Worm (Caenorhabditis elegans): ENCODE measurements around the gene nas-10.

Gene nas-10

DNA sequence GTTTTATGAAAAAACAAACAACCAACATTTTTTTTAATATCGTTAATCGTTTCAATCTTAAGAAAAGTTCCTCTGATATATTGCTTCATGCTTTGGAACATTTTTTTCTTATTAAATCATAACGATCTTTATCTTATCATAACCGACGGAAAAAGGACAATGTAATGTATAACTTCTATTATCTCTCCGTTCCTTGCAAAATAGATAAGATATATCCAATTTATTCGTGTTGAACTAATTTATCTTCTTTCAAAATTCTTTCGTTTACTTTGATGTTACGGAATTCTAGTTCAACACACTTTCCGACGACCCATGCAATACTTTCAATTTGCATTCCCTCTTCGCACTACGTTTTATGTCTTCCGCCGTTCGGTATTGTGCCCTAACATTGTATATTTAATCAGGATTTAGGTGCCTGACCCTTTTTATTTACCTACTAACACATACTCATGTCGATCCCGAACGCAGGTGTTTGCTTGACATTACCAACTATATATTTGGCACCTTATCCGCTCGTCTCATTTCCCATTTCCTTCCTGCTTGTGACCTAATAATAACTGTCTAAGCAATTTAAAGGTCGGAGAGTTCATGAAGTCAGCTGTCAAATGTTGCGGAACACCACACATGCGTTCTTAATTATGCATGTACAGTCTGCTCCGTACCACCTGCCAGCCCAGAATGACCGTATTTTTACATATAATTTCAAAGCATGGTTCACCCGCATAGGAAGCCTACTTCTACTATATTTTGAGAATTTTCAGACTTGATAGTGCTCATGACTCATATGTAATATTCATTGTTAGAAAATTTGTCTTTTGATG is 28.3 kb upstream of the nas-10 start:
- TF ChIP-seq med-1 (GFP tag; optimal IDR thresholded peaks at IDR 0.05; ENCODE audit: insufficient read depth) (no peak), T22C8.4 (GFP tag; IDR thresholded peaks at IDR 0.05) (no peak), ztf-23 (GFP tag; IDR thresholded peaks at IDR 0.05) (no peak), cog-1 (tag; optimal IDR thresholded peaks at IDR 0.05) (no peak), flt-1 (GFP tag; IDR thresholded peaks at IDR 0.05) (no peak), tab-1 (GFP tag; IDR thresholded peaks at IDR 0.05) (no peak), ref-1 (GFP tag; conservative IDR thresholded peaks at IDR 0.05) (no peak), klf-2 (GFP tag; conservative IDR thresholded peaks at IDR 0.05) (no peak), ztf-29 (GFP tag; IDR thresholded peaks at IDR 0.05) (no peak)

DNA sequence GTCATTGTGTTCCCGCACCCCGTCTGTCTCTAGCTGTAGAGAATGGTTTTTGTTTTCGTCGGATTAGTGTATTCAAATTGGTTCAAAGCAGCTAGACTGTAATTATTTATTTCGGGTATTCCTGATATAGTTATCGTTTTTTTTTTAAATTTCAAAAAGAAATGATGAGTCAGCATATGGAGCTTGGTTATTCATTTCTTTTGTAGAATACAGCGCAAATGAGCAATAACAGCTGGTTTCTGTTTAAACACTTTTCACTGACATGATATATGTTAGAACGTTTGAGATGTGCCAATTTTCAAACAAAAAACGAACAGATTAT is 27.5 kb upstream of the nas-10 start:
- TF ChIP-seq cog-1 (tag; optimal IDR thresholded peaks at IDR 0.05) (no peak), klf-2 (GFP tag; conservative IDR thresholded peaks at IDR 0.05) (no peak), flt-1 (GFP tag; IDR thresholded peaks at IDR 0.05) (no peak), tab-1 (GFP tag; IDR thresholded peaks at IDR 0.05) (no peak), T22C8.4 (GFP tag; IDR thresholded peaks at IDR 0.05) (no peak), ztf-23 (GFP tag; IDR thresholded peaks at IDR 0.05) (no peak), med-1 (GFP tag; optimal IDR thresholded peaks at IDR 0.05; ENCODE audit: insufficient read depth) (no peak), ref-1 (GFP tag; conservative IDR thresholded peaks at IDR 0.05) (no peak), ztf-29 (GFP tag; IDR thresholded peaks at IDR 0.05) (no peak)

DNA sequence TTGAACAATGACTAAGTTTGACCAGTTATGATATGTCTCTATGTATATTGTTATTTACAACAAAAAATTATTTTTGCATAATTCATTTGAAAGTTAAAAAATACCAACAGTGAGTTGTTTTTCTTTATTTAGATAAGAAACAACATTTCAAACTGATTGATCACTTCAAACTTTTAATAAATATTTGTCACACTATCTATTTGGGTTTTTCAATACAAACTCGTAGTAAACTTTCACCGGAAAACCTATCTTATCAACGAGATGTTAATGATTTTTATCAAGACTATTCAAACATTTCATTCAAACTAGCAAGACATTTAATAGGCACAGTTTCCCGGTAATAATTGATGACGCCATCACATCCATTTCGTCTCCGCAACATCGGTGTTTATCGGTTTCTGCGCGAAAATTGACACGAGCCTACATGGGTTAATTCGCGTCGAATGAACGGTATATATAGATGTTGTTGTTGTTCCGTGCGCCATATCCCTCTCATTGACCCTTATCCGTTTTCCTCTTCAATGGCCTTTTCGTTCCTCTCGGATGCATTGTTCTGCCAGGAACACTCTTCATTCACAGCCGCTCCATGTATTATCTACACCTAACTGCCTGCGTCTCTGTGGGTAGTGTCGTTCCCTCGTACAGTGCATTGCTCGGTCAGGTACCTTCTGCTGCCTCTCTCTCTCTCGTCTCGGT is 27.0 kb upstream of the nas-10 start:
- no peak for TF ChIP-seq tab-1 (GFP tag; IDR thresholded peaks at IDR 0.05)
- TF ChIP-seq cog-1 (tag; optimal IDR thresholded peaks at IDR 0.05): peak; percentile 34
- no peak for TF ChIP-seq ztf-29 (GFP tag; IDR thresholded peaks at IDR 0.05)
- no peak for TF ChIP-seq ztf-23 (GFP tag; IDR thresholded peaks at IDR 0.05)
- TF ChIP-seq med-1 (GFP tag; optimal IDR thresholded peaks at IDR 0.05; ENCODE audit: insufficient read depth): no peak
- no peak for TF ChIP-seq T22C8.4 (GFP tag; IDR thresholded peaks at IDR 0.05)
- TF ChIP-seq flt-1 (GFP tag; IDR thresholded peaks at IDR 0.05): peak; percentile 68

DNA sequence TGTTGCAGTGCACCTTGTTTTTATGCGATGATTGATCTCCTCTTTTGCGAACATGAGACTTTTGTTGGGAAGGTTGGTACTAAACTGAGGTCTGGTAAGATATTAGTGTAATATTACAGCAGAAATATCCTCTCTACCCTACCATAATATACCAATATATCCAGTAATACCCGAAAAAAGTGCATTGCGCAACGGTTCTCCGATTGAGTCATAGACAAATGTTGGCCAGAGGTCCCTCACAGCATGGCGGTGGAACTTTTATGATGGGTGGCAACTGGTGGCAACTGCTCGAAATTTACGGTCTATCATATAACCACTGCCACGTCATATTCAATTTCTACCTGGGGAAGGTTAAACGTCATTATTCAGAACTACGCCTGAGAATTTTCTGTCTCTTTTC is 26.0 kb upstream of the nas-10 start:
- TF ChIP-seq ztf-29 (GFP tag; IDR thresholded peaks at IDR 0.05) (no peak), klf-2 (GFP tag; conservative IDR thresholded peaks at IDR 0.05) (no peak), ztf-23 (GFP tag; IDR thresholded peaks at IDR 0.05) (no peak), ref-1 (GFP tag; conservative IDR thresholded peaks at IDR 0.05) (no peak)

DNA sequence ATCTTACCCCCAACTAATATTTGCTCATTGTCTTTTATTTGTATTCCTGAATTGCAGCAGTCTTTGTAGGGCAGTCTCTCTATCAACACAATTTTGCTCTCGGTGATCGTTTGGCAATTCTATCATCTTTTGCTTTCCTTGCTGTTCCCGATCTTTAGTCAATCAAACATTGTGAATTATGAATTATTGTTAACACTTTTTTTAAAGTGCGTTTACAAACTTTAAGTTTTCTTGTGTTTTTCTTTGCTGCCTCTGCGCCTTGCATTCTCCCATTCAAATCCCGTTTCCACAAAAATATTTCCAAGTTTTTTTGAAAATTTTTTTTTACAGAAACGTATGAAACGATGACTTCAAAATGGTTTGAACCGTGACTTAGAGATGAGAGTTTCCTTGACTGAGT is 18.7 kb upstream of the nas-10 start, which contains the start of gene ver-4:
ver-4 (plus strand) TSS at position 301 of the 400 bp plus-strand sequence.
- TF ChIP-seq tab-1 (GFP tag; IDR thresholded peaks at IDR 0.05) (no peak), ref-1 (GFP tag; conservative IDR thresholded peaks at IDR 0.05) (no peak), flt-1 (GFP tag; IDR thresholded peaks at IDR 0.05) (no peak), med-1 (GFP tag; optimal IDR thresholded peaks at IDR 0.05; ENCODE audit: insufficient read depth) (no peak), ztf-23 (GFP tag; IDR thresholded peaks at IDR 0.05) (no peak), klf-2 (GFP tag; conservative IDR thresholded peaks at IDR 0.05) (no peak), ztf-29 (GFP tag; IDR thresholded peaks at IDR 0.05) (no peak), T22C8.4 (GFP tag; IDR thresholded peaks at IDR 0.05) (no peak), cog-1 (tag; optimal IDR thresholded peaks at IDR 0.05) (no peak)

- TF ChIP-seq tab-1 (GFP tag; IDR thresholded peaks at IDR 0.05) (no peak), ztf-29 (GFP tag; IDR thresholded peaks at IDR 0.05) (no peak), cog-1 (tag; optimal IDR thresholded peaks at IDR 0.05) (no peak), T22C8.4 (GFP tag; IDR thresholded peaks at IDR 0.05) (no peak), med-1 (GFP tag; optimal IDR thresholded peaks at IDR 0.05; ENCODE audit: insufficient read depth) (no peak), klf-2 (GFP tag; conservative IDR thresholded peaks at IDR 0.05) (no peak), ztf-23 (GFP tag; IDR thresholded peaks at IDR 0.05) (no peak), flt-1 (GFP tag; IDR thresholded peaks at IDR 0.05) (no peak), ref-1 (GFP tag; conservative IDR thresholded peaks at IDR 0.05) (no peak)
These were observed 18.1 kb upstream of the nas-10 start for ce11 chrX:10981374-10981773.

ce11 chrX:10979186-10979585 is 15.9 kb upstream of the nas-10 start, which contains the start of gene pxn-2:
TSS of gene pxn-2 (minus strand) at chrX:10979286.
- TF ChIP-seq cog-1 (tag; optimal IDR thresholded peaks at IDR 0.05) (no peak), med-1 (GFP tag; optimal IDR thresholded peaks at IDR 0.05; ENCODE audit: insufficient read depth) (no peak), klf-2 (GFP tag; conservative IDR thresholded peaks at IDR 0.05) (no peak), ref-1 (GFP tag; conservative IDR thresholded peaks at IDR 0.05) (no peak), flt-1 (GFP tag; IDR thresholded peaks at IDR 0.05) (no peak), tab-1 (GFP tag; IDR thresholded peaks at IDR 0.05) (no peak), ztf-29 (GFP tag; IDR thresholded peaks at IDR 0.05) (no peak), ztf-23 (GFP tag; IDR thresholded peaks at IDR 0.05) (no peak), T22C8.4 (GFP tag; IDR thresholded peaks at IDR 0.05) (no peak)

DNA sequence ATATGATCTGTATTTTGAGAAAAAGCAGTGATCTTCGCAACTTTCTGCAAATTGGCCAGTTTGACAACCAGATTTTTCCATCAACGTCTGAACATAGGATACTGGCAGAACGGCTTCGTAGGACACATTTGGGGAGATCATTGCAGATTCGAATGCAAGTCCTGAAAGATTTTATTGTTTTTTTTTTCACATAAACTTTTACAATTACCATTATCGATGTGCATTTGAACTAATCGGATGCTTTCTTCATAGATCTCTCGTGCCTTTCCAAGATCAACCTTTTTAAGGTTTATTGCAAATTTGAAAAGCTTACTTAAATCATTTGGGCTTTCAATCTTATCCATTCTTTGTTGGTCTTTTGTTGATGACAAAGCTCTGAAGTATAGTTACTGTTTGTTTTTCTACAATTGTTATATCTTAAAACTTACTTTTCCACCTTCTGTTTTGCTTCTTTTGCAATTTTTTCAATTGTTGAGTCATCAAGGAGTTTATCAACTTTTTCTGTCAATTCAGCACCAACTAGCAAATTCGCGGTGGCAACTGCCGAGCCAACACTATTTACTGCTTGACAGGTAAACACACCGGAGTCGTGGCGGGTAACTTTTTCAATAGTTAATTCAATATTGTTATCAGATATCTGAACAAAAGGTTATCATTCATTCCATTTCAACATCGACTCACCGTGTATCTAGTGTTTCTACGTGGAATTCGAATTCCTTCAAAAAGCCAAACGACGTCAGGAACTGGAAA is 13.3 kb upstream of the nas-10 start:
- no peak for TF ChIP-seq cog-1 (tag; optimal IDR thresholded peaks at IDR 0.05)
- no peak for TF ChIP-seq ztf-29 (GFP tag; IDR thresholded peaks at IDR 0.05)
- no peak for TF ChIP-seq klf-2 (GFP tag; conservative IDR thresholded peaks at IDR 0.05)
- TF ChIP-seq T22C8.4 (GFP tag; IDR thresholded peaks at IDR 0.05): no peak
- TF ChIP-seq tab-1 (GFP tag; IDR thresholded peaks at IDR 0.05): no peak
- no peak for TF ChIP-seq flt-1 (GFP tag; IDR thresholded peaks at IDR 0.05)
- no peak for TF ChIP-seq med-1 (GFP tag; optimal IDR thresholded peaks at IDR 0.05; ENCODE audit: insufficient read depth)
- no peak for TF ChIP-seq ref-1 (GFP tag; conservative IDR thresholded peaks at IDR 0.05)
- no peak for TF ChIP-seq ztf-23 (GFP tag; IDR thresholded peaks at IDR 0.05)

- TF ChIP-seq cog-1 (tag; optimal IDR thresholded peaks at IDR 0.05) (no peak), T22C8.4 (GFP tag; IDR thresholded peaks at IDR 0.05) (no peak), klf-2 (GFP tag; conservative IDR thresholded peaks at IDR 0.05) (no peak), tab-1 (GFP tag; IDR thresholded peaks at IDR 0.05) (no peak), ref-1 (GFP tag; conservative IDR thresholded peaks at IDR 0.05) (no peak), ztf-29 (GFP tag; IDR thresholded peaks at IDR 0.05) (no peak), med-1 (GFP tag; optimal IDR thresholded peaks at IDR 0.05; ENCODE audit: insufficient read depth) (no peak), ztf-23 (GFP tag; IDR thresholded peaks at IDR 0.05) (no peak)
These were observed 7.8 kb upstream of the nas-10 start for ce11 chrX:10971118-10971517.

Data from whole organism, midembryonic.